Worm (Caenorhabditis elegans): ENCODE data around the gene him-17.

DNA sequence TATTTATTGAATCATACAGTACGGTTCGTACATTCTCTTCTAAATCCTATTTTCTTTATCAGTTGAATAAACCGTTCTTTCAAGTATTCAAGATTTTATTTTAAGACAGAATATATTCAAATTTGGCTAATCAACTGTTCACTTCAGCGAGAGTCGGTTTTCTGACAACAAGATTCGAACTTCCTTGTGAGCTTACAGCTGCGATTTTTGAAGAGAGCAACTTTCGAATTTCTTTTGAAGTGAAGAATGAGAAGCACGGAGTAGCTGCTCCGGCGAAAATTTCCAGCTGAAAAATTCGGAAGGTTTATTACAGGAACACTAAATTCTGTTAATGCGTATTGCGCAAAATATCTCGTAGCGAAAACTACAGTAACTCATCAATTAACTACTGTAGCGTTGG, 4.9 kb downstream of the him-17 start:
- TF ChIP-seq scrt-1 (GFP tag; IDR thresholded peaks at IDR 0.05) (no peak), pes-1 (GFP tag; IDR thresholded peaks at IDR 0.05) (no peak), B0310.2 (tag; optimal IDR thresholded peaks at IDR 0.05) (no peak), flt-1 (GFP tag; IDR thresholded peaks at IDR 0.05) (no peak), ceh-36 (tag; optimal IDR thresholded peaks at IDR 0.05) (no peak), ama-1 (optimal IDR thresholded peaks at IDR 0.05) (no peak), tra-4 (tag; optimal IDR thresholded peaks at IDR 0.05) (no peak), tbx-37 (GFP tag; conservative IDR thresholded peaks at IDR 0.05) (no peak), sea-1 (GFP tag; conservative IDR thresholded peaks at IDR 0.05) (no peak), hnd-1 (tag; optimal IDR thresholded peaks at IDR 0.05) (no peak)

Data from whole organism, early embryonic.